Worm (Caenorhabditis elegans) whole organism, midembryonic: ENCODE results near the gene B0393.9.

Experiments
- T22C8.4 ChIP-seq: fragments of 200-800 bp; sonication (Bioruptor generic); IDR thresholded peaks from 2 replicates; pipeline ENCODE4 v1.3.6; 2022; ENCODE audit warnings: missing genetic modification characterization, missing compliant biosample characterization
- cog-1 ChIP-seq: sonication (generic microtip); optimal IDR thresholded peaks from 2 replicates; lab custom pipeline; 2016; ENCODE audit warnings: missing genetic modification characterization, missing compliant biosample characterization
- flt-1 ChIP-seq: fragments of 200-800 bp; sonication (Bioruptor generic); IDR thresholded peaks from 2 replicates; pipeline ENCODE4 v1.3.6; 2022; ENCODE audit warnings: missing genetic modification characterization, missing compliant biosample characterization
- klf-2 ChIP-seq: fragments of 200-800 bp; sonication (Bioruptor generic); conservative IDR thresholded peaks from 2 replicates; pipeline ENCODE4 v1.3.6; 2022; ENCODE audit warnings: missing genetic modification reagents, missing genetic modification characterization, missing compliant biosample characterization
- med-1 ChIP-seq: sonication (generic microtip); optimal IDR thresholded peaks from 2 replicates; lab custom pipeline; 2017; ENCODE audit warnings: missing genetic modification characterization, mild to moderate bottlenecking, missing compliant biosample characterization, antibody characterized with exemption, missing genetic modification reagents; ENCODE audit not compliant: insufficient read depth
- ref-1 ChIP-seq: fragments of 200-800 bp; sonication (Bioruptor generic); conservative IDR thresholded peaks from 2 replicates; pipeline ENCODE4 v1.3.6; 2022; ENCODE audit warnings: missing genetic modification reagents, missing genetic modification characterization, missing compliant biosample characterization
- tab-1 ChIP-seq: fragments of 200-800 bp; sonication (Bioruptor generic); IDR thresholded peaks from 2 replicates; pipeline ENCODE4 v1.3.6; 2022; ENCODE audit warnings: missing genetic modification characterization, missing compliant biosample characterization
- ztf-29 ChIP-seq: fragments of 200-800 bp; sonication (Bioruptor generic); IDR thresholded peaks from 2 replicates; pipeline ENCODE4 v1.3.6; 2022; ENCODE audit warnings: missing genetic modification reagents, missing genetic modification characterization, missing compliant biosample characterization

DNA sequence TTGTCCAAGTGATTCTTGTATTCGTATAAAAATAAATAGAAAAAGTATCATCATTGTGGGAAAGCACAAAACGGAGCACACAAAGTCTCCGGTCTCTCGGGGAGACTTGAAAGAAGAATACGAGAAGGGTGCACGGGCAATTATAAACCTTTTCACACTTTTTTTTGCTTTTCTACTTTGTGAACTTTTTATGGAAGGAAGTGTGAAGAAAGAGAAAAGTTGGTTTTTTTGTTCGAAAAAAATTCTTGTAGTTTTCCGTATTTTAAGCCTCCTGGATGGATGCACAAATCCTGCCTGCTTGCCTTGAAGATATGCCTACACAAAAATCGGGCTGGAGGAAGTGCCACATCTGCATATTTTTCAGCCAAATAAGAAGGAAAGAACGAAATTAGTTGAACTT is 2.0 kb downstream of the B0393.9 start, which contains the start of gene B0393.7:
- TF ChIP-seq flt-1 (no peak), tab-1 (GFP tag; lab: Robert Waterston, UW) (no peak), med-1 (no peak), cog-1 (no peak), T22C8.4 (GFP tag; lab: Robert Waterston, UW) (no peak), ref-1 (GFP tag; lab: Robert Waterston, UW) (no peak), klf-2 (no peak), ztf-29 (GFP tag; lab: Robert Waterston, UW) (no peak)
